Fruit fly (Drosophila melanogaster) whole organism: Measurements from ENCODE around the gene CG14770.

ENCODE experiments used
- CG8478 ChIP-seq: fragments of >200 bp; optimal IDR thresholded peaks from 2 replicates; lab custom pipeline; 2018; ENCODE audit warnings: inconsistent platforms
- EcR ChIP-seq, 2 experiments: fragments of >200 bp; optimal IDR thresholded peaks; 2 replicates each; lab custom pipeline; 2017; ENCODE audit warnings: missing biosample characterization in 2 of 2, missing genetic modification characterization in 2 of 2, missing genetic modification reagents in 2 of 2
- psq ChIP-seq: fragments of >200 bp; optimal IDR thresholded peaks from 2 replicates; lab custom pipeline; 2017

dm6 chrX:1321664-1322063, 47.4 kb upstream of the CG14770 start:
- no peak for TF ChIP-seq CG8478
- TF ChIP-seq psq (lab: Kevin White, UChicago), result no peak
- TF ChIP-seq EcR (GFP tag; optimal IDR thresholded peaks at IDR 0.05; lab: Kevin White, UChicago), result no peak
